Fruit fly (Drosophila melanogaster) whole organism, larva: ENCODE measurements around the gene CG13386.
A peak's percentile ranks its signal among the peaks of the same experiment; 100 is the strongest.

Experiments
- noc ChIP-seq: fragments of 200-800 bp; sonication (Bioruptor generic); optimal IDR thresholded peaks from 3 replicates; lab custom pipeline; 2019; ENCODE audit warnings: missing biosample characterization, mild to moderate bottlenecking, missing genetic modification characterization, moderate library complexity

The CG13386 gene

DNA sequence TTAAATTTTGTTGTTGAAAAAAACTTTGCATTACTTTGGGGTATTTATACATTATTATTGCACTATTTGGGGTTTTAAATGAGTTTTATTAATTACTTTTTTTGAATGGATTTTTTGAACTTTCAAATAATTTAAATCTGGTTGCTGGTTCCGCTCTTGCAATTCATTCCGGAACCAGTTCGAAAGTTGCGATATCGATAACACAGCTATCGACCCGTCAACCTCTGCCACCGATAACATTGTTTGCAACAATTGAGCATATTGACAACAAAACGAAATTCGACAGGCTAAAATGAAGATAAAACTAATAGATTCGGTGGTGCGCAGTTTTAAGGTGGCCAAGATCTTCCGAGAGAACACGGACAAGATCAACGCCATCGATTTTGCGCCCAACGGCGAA, 24.6 kb upstream of the CG13386 start, which contains the start of gene Wdr82:
TSS of gene Wdr82 (plus strand) at position 227 of the 400 bp plus-strand sequence.
- no peak for TF ChIP-seq noc

dm6 chr2L:8376717-8377116, 22.1 kb upstream of the CG13386 start, which contains the start of the genes CG13390 and CG17294:
CG13390 (minus strand) TSS chr2L:8376797.
CG17294 (plus strand) TSS chr2L:8377035.
- TF ChIP-seq noc: peak; percentile 99

- peak; percentile 70 for TF ChIP-seq noc
These were observed 17.2 kb upstream of the CG13386 start, which contains the start of gene AlaRS for dm6 chr2L:8381508-8382036. AlaRS (minus strand) TSS chr2L:8381764.

DNA sequence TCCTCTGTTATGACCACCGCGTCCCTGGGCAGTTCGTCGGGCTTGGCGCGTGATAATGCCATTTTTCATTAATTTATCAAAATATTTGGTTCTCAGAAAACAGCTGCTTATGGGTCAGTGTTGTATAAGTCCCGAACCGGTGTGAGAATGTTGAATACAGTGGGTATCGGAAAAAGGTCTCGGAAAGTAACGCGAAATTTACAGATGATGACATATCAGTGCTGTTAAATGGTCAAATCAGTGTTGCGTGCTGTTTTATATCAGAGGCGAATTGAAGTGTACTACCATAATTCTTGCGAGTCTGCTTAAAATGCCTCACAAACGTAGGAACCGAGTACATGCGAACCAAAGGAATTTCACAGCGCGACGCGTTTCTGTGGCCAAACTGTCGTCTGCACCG, 16.2 kb upstream of the CG13386 start, which contains the start of the genes CG13392 and Rcd4:
TSS of gene CG13392 (minus strand) at position 162 of the 400 bp plus-strand sequence.
TSS of gene Rcd4 (plus strand) at position 216 of the 400 bp plus-strand sequence.
- TF ChIP-seq noc: peak; percentile 69

DNA sequence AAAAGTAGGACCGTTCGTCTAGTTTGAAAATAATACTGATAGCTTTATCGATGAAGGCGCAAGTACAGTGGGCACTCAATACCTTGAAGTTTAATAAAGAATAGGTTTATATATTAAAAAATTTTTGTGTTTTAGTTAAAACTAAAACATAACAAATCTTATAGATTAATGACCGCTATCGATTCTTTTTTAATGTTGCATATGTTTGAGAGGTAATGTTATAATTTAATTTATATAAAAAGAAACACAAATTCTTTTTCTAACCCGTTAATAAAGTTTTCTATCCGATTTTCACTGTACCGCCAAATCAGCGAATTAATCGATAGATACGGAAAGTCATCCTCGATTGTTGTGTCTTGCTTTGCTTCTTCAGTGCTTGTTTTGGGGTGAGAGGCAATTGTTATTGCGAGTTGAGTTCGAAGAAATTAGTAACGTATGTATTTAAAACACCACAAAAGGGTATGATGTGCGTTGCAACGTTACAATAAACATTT, 14.7 kb upstream of the CG13386 start, which contains the start of the genes Dad1 and CG13384:
TSS of gene Dad1 (minus strand) at position 30 of the 494 bp plus-strand sequence.
TSS of gene CG13384 (plus strand) at position 348 of the 494 bp plus-strand sequence.
- TF ChIP-seq noc: peak; percentile 97

- no peak for TF ChIP-seq noc
These were observed 13.8 kb upstream of the CG13386 start for dm6 chr2L:8384985-8385519.

DNA sequence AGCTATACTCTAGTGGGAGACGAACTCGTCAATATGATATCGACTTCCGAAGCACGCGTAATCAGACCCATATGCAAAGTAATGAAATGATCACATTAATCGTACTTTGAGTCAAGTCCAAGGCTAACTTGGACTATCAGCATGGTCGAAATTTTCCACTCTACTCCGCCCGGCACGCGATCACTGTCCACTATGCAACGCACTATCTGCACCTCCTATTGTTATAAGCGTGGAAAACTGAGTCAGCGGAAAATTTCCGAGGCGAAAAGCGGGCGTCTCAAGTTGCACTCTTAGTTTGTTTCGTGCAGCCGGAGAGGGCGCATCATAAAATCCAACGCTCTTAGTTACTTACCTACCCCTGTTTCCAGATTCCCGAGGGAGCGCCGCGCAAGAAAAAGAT, 13.0 kb upstream of the CG13386 start:
- TF ChIP-seq noc: no peak

DNA sequence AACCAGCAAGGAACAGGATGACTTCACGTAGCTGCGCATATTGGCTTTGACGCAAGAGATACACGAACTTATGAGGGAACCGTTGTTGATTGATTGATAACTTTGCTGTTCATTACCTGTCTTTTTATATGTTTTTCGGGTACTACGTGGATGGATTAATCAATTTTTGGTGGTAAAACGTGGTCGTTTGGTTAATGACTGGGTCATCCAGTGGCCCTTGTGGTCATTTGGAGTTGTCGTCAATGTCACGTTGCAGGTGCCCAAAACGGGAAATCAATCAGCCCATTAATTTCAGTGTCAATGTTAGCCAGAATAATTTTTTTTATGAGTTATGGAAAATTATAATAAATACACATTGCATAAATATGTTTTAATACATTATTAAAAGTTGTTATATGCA, 9.6 kb upstream of the CG13386 start, which contains the start of gene CG42819:
TSS of gene CG42819 (minus strand) at position 101 of the 400 bp plus-strand sequence.
- no peak for TF ChIP-seq noc

DNA sequence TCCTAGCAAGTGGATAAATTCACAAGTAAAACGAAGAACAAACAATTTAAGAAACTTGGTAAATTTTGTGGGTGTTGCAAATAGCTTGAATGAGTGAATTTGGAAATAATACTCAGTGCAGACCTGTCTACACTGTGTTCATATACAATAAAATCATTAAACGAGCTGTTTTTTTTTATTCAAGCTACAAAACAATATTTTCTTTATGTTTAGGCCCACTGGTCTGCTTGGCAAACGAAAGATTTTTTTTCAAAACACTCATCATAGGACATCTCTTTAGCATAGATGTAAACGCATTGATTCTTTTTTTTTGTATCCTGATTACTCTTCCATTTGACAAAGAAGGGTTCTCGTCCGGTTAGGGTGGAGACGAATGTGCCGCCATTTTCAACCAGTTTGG, 6.5 kb upstream of the CG13386 start, which contains the start of gene CG42820:
TSS of gene CG42820 (minus strand) at position 101 of the 400 bp plus-strand sequence.
- no peak for TF ChIP-seq noc

- no peak for TF ChIP-seq noc
These were observed 5.7 kb upstream of the CG13386 start, which contains the start of gene Acp29AB for dm6 chr2L:8393122-8393521. Acp29AB (minus strand) TSS chr2L:8393222.

- TF ChIP-seq noc: no peak
These were observed 4.6 kb upstream of the CG13386 start, which contains the start of gene lectin-29Ca for dm6 chr2L:8394180-8394579. lectin-29Ca (minus strand) TSS chr2L:8394280.

DNA sequence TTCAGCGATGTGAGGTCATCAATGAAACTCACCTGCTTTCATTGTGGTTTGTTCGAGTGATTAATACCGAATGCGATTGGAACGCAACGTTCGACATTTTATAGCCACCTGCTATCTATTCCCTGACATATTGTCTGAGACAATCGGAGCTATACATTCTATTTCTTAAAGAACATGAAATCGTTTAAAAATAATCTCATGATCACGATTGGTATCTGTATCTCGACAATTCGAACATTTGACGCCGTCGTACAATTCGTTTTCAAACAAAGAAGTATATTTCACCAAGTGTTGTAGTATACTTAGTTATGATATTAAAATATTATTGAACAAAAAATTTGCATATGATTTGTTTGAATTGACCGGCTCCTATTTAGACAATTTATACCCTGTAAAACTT, 4.0 kb upstream of the CG13386 start, which contains the start of gene Peritrophin-15b:
TSS of gene Peritrophin-15b (minus strand) at position 101 of the 400 bp plus-strand sequence.
- TF ChIP-seq noc: no peak

dm6 chr2L:8395996-8396699, 2.7 kb upstream of the CG13386 start, which contains the start of the genes Peritrophin-15a and CG13385:
Peritrophin-15a (minus strand) TSS chr2L:8396096.
CG13385 (plus strand) TSS chr2L:8396649.
- TF ChIP-seq noc: no peak

dm6 chr2L:8399863-8400598, 1.2 kb downstream of the CG13386 start, which contains the start of gene CG31898:
CG31898 (plus strand) TSS chr2L:8400421.
- TF ChIP-seq noc: no peak

- TF ChIP-seq noc: no peak
These were observed 4.1 kb downstream of the CG13386 start, which contains the start of gene fy for dm6 chr2L:8402928-8403285. fy (minus strand) TSS chr2L:8403280.
